Worm (Caenorhabditis elegans): ENCODE data around the gene mstr-2.

ce11 chrIII:4504934-4505484 is 36.1 kb downstream of the mstr-2 start:
- TF ChIP-seq unc-62 (GFP tag; optimal IDR thresholded peaks at IDR 0.05) (no peak), nhr-11 (tag; optimal IDR thresholded peaks at IDR 0.05) (no peak), mdl-1 (tag; optimal IDR thresholded peaks at IDR 0.05) (peak in 1 of 2 experiments; percentile 7), hpl-2 (GFP tag; optimal IDR thresholded peaks at IDR 0.05) (no peak), grh-1 (GFP tag; IDR thresholded peaks at IDR 0.05) (peak; percentile 12; the same call in 1 of the 2 replicates), snpc-4 (tag; optimal IDR thresholded peaks at IDR 0.05) (no peak), ceh-8 (GFP tag; optimal IDR thresholded peaks at IDR 0.05) (no peak)

Data from whole organism, L1 larva.